Fruit fly (Drosophila melanogaster) whole organism, adult: ENCODE results near the gene CG1116.

ENCODE experiments used
- CG11617 ChIP-seq: fragments of 200-800 bp; sonication (Bioruptor generic); optimal IDR thresholded peaks from 2 replicates; lab custom pipeline; 2017; ENCODE audit warnings: mild to moderate bottlenecking, missing biosample characterization, missing genetic modification reagents, missing genetic modification characterization
- CG12768 ChIP-seq: fragments of 200-800 bp; sonication (Bioruptor generic); optimal IDR thresholded peaks from 2 replicates; lab custom pipeline; 2017; ENCODE audit warnings: missing biosample characterization, missing genetic modification characterization, mild to moderate bottlenecking, moderate library complexity, missing genetic modification reagents
- CG14711 ChIP-seq: fragments of 200-800 bp; sonication (Bioruptor generic); optimal IDR thresholded peaks from 2 replicates; lab custom pipeline; 2018; ENCODE audit warnings: missing biosample characterization, mild to moderate bottlenecking, missing genetic modification characterization, moderate library complexity
- CG1620 ChIP-seq: fragments of 200-800 bp; sonication (Bioruptor generic); optimal IDR thresholded peaks from 2 replicates; lab custom pipeline; 2016; ENCODE audit warnings: missing biosample characterization, missing genetic modification characterization
- CG33017 ChIP-seq: fragments of 200-800 bp; sonication (Bioruptor generic); optimal IDR thresholded peaks from 2 replicates; lab custom pipeline; 2018; ENCODE audit warnings: missing biosample characterization, mild to moderate bottlenecking, missing genetic modification characterization, moderate library complexity
- CG5204 ChIP-seq: fragments of 200-800 bp; sonication (Bioruptor generic); optimal IDR thresholded peaks from 2 replicates; lab custom pipeline; 2016; ENCODE audit warnings: missing biosample characterization, missing genetic modification characterization
- CG7045 ChIP-seq: fragments of 200-800 bp; sonication (Bioruptor generic); optimal IDR thresholded peaks from 2 replicates; lab custom pipeline; 2017; ENCODE audit warnings: missing biosample characterization, mild to moderate bottlenecking, missing genetic modification characterization
- CG7101 ChIP-seq: fragments of 200-800 bp; sonication (Bioruptor generic); optimal IDR thresholded peaks from 2 replicates; lab custom pipeline; 2018; ENCODE audit warnings: missing biosample characterization, mild to moderate bottlenecking, missing genetic modification characterization, moderate library complexity
- Clk ChIP-seq: fragments of 200-800 bp; sonication (Bioruptor generic); optimal IDR thresholded peaks from 2 replicates; lab custom pipeline; 2017; ENCODE audit warnings: missing biosample characterization, missing genetic modification characterization
- Crg-1 ChIP-seq: fragments of 200-800 bp; sonication (Bioruptor generic); optimal IDR thresholded peaks from 2 replicates; lab custom pipeline; 2016; ENCODE audit warnings: missing biosample characterization, missing genetic modification characterization
- Hr96 ChIP-seq: fragments of 200-800 bp; sonication (Bioruptor generic); optimal IDR thresholded peaks from 2 replicates; lab custom pipeline; 2016; ENCODE audit warnings: missing biosample characterization, missing genetic modification characterization
- Mnt ChIP-seq: fragments of 200-800 bp; sonication (Bioruptor generic); optimal IDR thresholded peaks from 2 replicates; lab custom pipeline; 2016; ENCODE audit warnings: missing biosample characterization, mild to moderate bottlenecking, missing genetic modification characterization
- bab1 ChIP-seq: fragments of 200-800 bp; sonication (Bioruptor generic); optimal IDR thresholded peaks from 3 replicates; lab custom pipeline; 2019; ENCODE audit warnings: missing biosample characterization, mild to moderate bottlenecking, missing genetic modification characterization, moderate library complexity
- cic ChIP-seq: fragments of 200-800 bp; sonication (Bioruptor generic); optimal IDR thresholded peaks from 2 replicates; lab custom pipeline; 2017; ENCODE audit warnings: missing biosample characterization, mild to moderate bottlenecking, missing genetic modification characterization, moderate library complexity
- cnc ChIP-seq, 2 experiments: fragments of >200 bp; optimal IDR thresholded peaks; 2 replicates each; lab custom pipeline; 2017
- kay ChIP-seq: fragments of 200-800 bp; sonication (Bioruptor generic); peaks from one replicate; lab custom pipeline; 2016; ENCODE audit warnings: missing biosample characterization, missing genetic modification characterization, borderline replicate concordance
- ovo ChIP-seq: fragments of 200-800 bp; sonication (Bioruptor generic); optimal IDR thresholded peaks from 2 replicates; lab custom pipeline; 2016; ENCODE audit warnings: missing biosample characterization, missing genetic modification characterization
- pad ChIP-seq: fragments of 200-800 bp; sonication (Bioruptor generic); optimal IDR thresholded peaks from 3 replicates; lab custom pipeline; 2017; ENCODE audit warnings: missing biosample characterization, missing genetic modification characterization, mild to moderate bottlenecking, moderate library complexity, missing genetic modification reagents
- tj ChIP-seq: fragments of 200-800 bp; sonication (Bioruptor generic); optimal IDR thresholded peaks from 3 replicates; lab custom pipeline; 2017; ENCODE audit warnings: missing biosample characterization, mild to moderate bottlenecking, missing genetic modification characterization, moderate library complexity
- toe ChIP-seq: fragments of 200-800 bp; sonication (Bioruptor generic); optimal IDR thresholded peaks from 2 replicates; lab custom pipeline; 2016; ENCODE audit warnings: missing biosample characterization, missing genetic modification characterization

CG1116 gene

DNA sequence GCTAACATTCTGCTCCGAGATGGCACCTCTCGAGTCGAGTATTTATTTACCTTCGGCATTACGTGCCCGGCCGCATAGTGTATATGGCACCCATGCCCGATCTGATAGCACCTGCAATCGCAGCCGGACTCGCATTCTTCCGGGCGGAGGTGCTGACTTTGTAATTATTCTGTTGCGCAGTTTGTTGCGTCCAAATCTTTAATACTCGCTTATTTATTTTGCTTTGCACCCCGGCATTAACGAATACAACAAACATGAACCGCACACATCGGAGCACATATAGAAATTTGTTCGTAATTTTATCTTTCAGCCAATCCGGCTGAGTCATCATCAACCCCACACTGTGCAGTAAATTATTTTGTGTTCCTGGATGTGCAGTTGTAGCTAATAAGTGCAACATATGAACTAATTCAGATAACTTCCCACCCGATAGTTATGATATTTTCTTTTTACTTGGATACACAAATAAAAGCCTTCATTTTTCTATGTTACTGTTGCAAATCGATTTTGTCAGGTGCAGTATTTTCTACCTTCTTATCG is 42.6 kb downstream of the CG1116 start:
- TF ChIP-seq CG12768 (GFP tag; lab: Kevin White, UChicago) (peak; percentile 14), CG14711 (tag; lab: Kevin White, UChicago) (no peak), toe (GFP tag; lab: Kevin White, UChicago) (no peak), CG11617 (GFP tag; lab: Kevin White, UChicago) (no peak), Clk (GFP tag; lab: Kevin White, UChicago) (no peak), CG33017 (peak; percentile 28), CG5204 (GFP tag; lab: Kevin White, UChicago) (no peak), ovo (GFP tag; lab: Kevin White, UChicago) (peak; percentile 36), cnc (optimal IDR thresholded peaks at IDR 0.05; lab: Kevin White, UChicago) (peak in 1 of 2 experiments; percentile 70), Mnt (GFP tag; lab: Kevin White, UChicago) (peak; percentile 55), Hr96 (no peak), cic (GFP tag; lab: Kevin White, UChicago) (peak; percentile 76), tj (GFP tag; lab: Kevin White, UChicago) (peak; percentile 83), Crg-1 (GFP tag; lab: Kevin White, UChicago) (peak; percentile 27), kay (GFP tag; lab: Kevin White, UChicago) (peak; percentile 96), pad (no peak), CG7045 (GFP tag; lab: Kevin White, UChicago) (no peak), bab1 (GFP tag; lab: Kevin White, UChicago) (no peak), CG7101 (tag; lab: Kevin White, UChicago) (peak; percentile 20), CG1620 (GFP tag; lab: Kevin White, UChicago) (peak; percentile 4)

DNA sequence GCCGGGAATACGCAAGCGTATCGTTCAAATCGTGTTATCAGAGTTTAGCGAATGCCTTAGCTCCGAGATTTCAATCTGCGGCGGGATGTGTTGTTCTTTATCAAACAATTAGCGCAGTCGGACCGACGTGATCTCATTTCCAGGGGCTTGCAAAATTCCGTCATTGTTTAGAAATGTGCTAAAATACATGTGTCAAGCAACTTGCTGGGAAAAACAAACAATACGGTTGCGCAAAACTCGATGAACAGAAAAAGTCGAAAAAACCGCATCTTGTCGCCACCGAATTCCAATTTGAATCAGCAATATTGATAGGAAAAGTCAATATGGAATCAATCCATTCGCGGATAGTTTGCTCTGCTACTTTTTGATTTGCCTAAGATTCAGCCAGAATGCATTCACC is 43.1 kb downstream of the CG1116 start, which contains the start of gene Tim17a2:
Gene Tim17a2 (minus strand): TSS at position 101 of the 400 bp plus-strand sequence.
- TF ChIP-seq CG11617 (GFP tag; lab: Kevin White, UChicago) (no peak), bab1 (GFP tag; lab: Kevin White, UChicago) (no peak), Crg-1 (GFP tag; lab: Kevin White, UChicago) (no peak), kay (GFP tag; lab: Kevin White, UChicago) (no peak), cnc (optimal IDR thresholded peaks at IDR 0.05; lab: Kevin White, UChicago) (no peak), cic (GFP tag; lab: Kevin White, UChicago) (no peak), Mnt (GFP tag; lab: Kevin White, UChicago) (no peak), CG14711 (tag; lab: Kevin White, UChicago) (no peak), toe (GFP tag; lab: Kevin White, UChicago) (no peak)

DNA sequence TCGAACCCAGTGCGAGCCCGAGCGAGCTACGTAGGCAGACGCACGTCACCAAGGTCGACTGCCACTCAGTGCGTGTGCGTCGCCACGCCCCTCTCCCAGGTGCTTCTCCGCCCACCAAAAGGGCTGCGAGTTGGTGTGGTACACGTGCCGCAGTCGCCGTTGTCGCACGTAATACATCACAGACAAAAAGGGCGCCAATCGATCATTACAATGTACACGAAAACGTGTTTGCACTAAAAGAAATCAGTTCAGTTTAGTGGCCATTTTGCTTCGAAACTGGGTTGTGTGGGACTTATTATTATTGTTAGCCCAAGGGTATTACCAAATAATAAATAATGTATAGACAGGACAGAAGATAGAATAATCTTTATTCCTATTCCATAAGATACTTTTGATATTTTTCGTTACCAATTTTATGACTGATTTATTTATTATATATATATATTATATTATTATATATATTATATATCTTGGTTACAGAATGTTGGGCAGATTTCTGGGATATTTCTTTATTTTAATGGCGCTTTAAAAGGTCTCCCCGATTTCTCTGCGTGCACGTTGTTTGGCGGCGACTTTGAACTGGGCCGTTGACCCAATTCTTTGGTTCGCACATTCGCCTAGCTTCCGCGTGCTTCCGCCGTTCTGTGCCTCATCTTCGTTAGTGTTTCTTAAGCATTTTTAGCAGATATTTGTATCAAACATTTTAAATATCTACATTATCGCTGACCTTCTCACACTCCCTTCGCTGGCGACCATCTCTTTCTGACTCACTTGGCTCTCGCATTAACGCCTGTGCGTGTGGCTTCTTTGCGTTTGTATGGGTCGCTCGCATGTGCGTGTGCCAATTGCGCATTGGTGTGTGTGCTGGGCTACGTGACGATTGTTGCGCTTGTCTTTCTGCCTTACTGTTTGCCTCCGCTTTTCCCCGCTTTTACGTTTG is 44.1 kb downstream of the CG1116 start:
- TF ChIP-seq kay (GFP tag; lab: Kevin White, UChicago) (peak; percentile 95), CG5204 (GFP tag; lab: Kevin White, UChicago) (no peak), CG7101 (tag; lab: Kevin White, UChicago) (peak; percentile 42), tj (GFP tag; lab: Kevin White, UChicago) (no peak), bab1 (GFP tag; lab: Kevin White, UChicago) (no peak), Mnt (GFP tag; lab: Kevin White, UChicago) (peak; percentile 15), pad (peak; percentile 97), CG7045 (GFP tag; lab: Kevin White, UChicago) (peak; percentile 12), CG11617 (GFP tag; lab: Kevin White, UChicago) (peak; percentile 60), CG14711 (tag; lab: Kevin White, UChicago) (peak; percentile 50), cic (GFP tag; lab: Kevin White, UChicago) (peak; percentile 87), CG12768 (GFP tag; lab: Kevin White, UChicago) (peak; percentile 7)

DNA sequence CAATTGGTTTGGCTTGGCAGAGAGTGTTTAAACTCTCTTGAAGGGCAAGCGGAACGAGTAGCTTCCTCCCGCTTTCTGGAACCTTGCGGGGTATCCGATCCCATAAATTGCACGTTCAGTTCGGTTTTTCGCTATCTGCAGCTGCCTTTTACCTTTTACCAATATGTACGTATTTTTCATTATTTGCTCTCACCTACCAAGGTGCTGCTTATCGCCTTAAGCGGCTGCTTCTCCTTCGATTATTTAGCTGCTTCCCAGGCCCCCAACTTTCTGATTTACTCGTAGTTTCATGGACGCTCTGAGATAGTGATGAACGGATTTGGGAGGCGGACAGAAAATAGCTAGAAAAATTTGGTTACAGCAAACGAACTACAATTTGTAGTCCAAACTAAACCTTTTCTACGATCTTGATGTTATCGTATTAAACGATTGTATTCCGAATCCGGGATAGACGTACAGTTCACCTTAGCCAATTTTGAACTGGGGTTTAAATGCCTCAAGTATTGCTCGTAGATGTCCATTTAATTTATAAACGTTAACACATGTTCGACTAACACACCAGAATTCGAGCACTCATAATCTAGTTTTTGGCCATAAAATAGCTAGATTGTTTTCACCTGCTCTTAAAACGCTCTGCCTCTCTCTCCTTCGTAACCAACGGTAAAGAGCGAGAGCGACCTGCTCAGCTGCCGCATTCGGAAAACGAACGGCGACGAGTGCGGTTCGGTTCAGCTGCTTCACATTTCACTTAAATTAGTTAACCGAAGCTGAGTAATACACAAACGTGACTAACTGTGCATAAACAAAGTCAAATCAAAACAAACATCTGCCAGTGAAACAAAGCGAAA is 45.0 kb downstream of the CG1116 start:
- TF ChIP-seq CG1620 (GFP tag; lab: Kevin White, UChicago) (peak; percentile 29), CG14711 (tag; lab: Kevin White, UChicago) (peak; percentile 1), Crg-1 (GFP tag; lab: Kevin White, UChicago) (no peak), CG33017 (peak; percentile 22), ovo (GFP tag; lab: Kevin White, UChicago) (peak; percentile 75), Clk (GFP tag; lab: Kevin White, UChicago) (no peak), CG11617 (GFP tag; lab: Kevin White, UChicago) (peak; percentile 72), toe (GFP tag; lab: Kevin White, UChicago) (peak; percentile 18), pad (peak; percentile 95), bab1 (GFP tag; lab: Kevin White, UChicago) (peak; percentile 23), CG7101 (tag; lab: Kevin White, UChicago) (peak; percentile 39), CG5204 (GFP tag; lab: Kevin White, UChicago) (no peak), kay (GFP tag; lab: Kevin White, UChicago) (peak; percentile 83), CG12768 (GFP tag; lab: Kevin White, UChicago) (peak; percentile 27), Hr96 (peak; percentile 66), Mnt (GFP tag; lab: Kevin White, UChicago) (peak; percentile 52), CG7045 (GFP tag; lab: Kevin White, UChicago) (no peak), tj (GFP tag; lab: Kevin White, UChicago) (peak; percentile 12), cic (GFP tag; lab: Kevin White, UChicago) (peak; percentile 77), cnc (optimal IDR thresholded peaks at IDR 0.05; lab: Kevin White, UChicago) (no peak)
